Fruit fly (Drosophila melanogaster): ENCODE results near the gene CG15577.

Gene CG15577

dm6 chrX:4276900-4277299 lies at the start of gene CG15577:
TSS of gene CG15577 (minus strand) at chrX:4277000.
- TF ChIP-seq EcR (GFP tag; optimal IDR thresholded peaks at IDR 0.05) (no peak), Ets98B (GFP tag; IDR thresholded peaks at IDR 0.05) (no peak), Pif1B (GFP tag; optimal IDR thresholded peaks at IDR 0.05) (no peak), CG17806 (tag; optimal IDR thresholded peaks at IDR 0.05) (no peak), CG4496 (GFP tag; IDR thresholded peaks at IDR 0.05) (no peak), CG9948 (tag; optimal IDR thresholded peaks at IDR 0.05) (no peak)

dm6 chrX:4325346-4325745 lies 48.5 kb upstream of the CG15577 start:
- peak; percentile 20 for TF ChIP-seq CG8159 (tag; optimal IDR thresholded peaks at IDR 0.05)
- TF ChIP-seq CG12605 (GFP tag; IDR thresholded peaks at IDR 0.05): peak; percentile 29; the same call in 1 of the 2 replicates
- TF ChIP-seq Ets98B (GFP tag; IDR thresholded peaks at IDR 0.05): peak; percentile 8; the same call in 1 of the 2 replicates
- peak; percentile 12 for TF ChIP-seq CG34367 (tag; optimal IDR thresholded peaks at IDR 0.05)
- TF ChIP-seq EcR (GFP tag; optimal IDR thresholded peaks at IDR 0.05): no peak
- peak; percentile 11; the same call in 1 of the 3 replicates for TF ChIP-seq CG4496 (GFP tag; IDR thresholded peaks at IDR 0.05)
- no peak for TF ChIP-seq Pif1B (GFP tag; optimal IDR thresholded peaks at IDR 0.05)

- TF ChIP-seq CG10348 (GFP tag; IDR thresholded peaks at IDR 0.05): peak; percentile 98
- TF ChIP-seq fd96Ca (GFP tag; IDR thresholded peaks at IDR 0.05): peak; percentile 99
- TF ChIP-seq CG34367 (tag; optimal IDR thresholded peaks at IDR 0.05): peak; percentile 97
- TF ChIP-seq gl (tag; optimal IDR thresholded peaks at IDR 0.05): peak; percentile 94
- peak; percentile 97 for TF ChIP-seq CG14655 (GFP tag; optimal IDR thresholded peaks at IDR 0.05)
- peak; percentile 97 for TF ChIP-seq CG8159 (tag; optimal IDR thresholded peaks at IDR 0.05)
- peak; percentile 99 for TF ChIP-seq CG12605 (GFP tag; IDR thresholded peaks at IDR 0.05)
- TF ChIP-seq CG8301 (tag; optimal IDR thresholded peaks at IDR 0.05): peak; percentile 98
- peak; percentile 98 for TF ChIP-seq rn (GFP tag; IDR thresholded peaks at IDR 0.05)
- peak; percentile 95 for TF ChIP-seq CG9948 (tag; optimal IDR thresholded peaks at IDR 0.05)
- peak; percentile 96 for TF ChIP-seq CG17806 (tag; optimal IDR thresholded peaks at IDR 0.05)
- peak; percentile 94 for TF ChIP-seq CG13204 (GFP tag; optimal IDR thresholded peaks at IDR 0.05)
- peak; percentile 99 for TF ChIP-seq Snoo (tag; optimal IDR thresholded peaks at IDR 0.05)
- peak; percentile 99 for TF ChIP-seq Ets98B (GFP tag; IDR thresholded peaks at IDR 0.05)
- peak; percentile 43 for TF ChIP-seq D1 (tag; optimal IDR thresholded peaks at IDR 0.05)
- peak; percentile 100 for TF ChIP-seq CG4496 (GFP tag; IDR thresholded peaks at IDR 0.05)
- peak; percentile 99 for TF ChIP-seq CG32121 (GFP tag; IDR thresholded peaks at IDR 0.05)
- peak; percentile 98 for TF ChIP-seq CG15710 (tag; optimal IDR thresholded peaks at IDR 0.05)
- peak; percentile 96 for TF ChIP-seq Pif1B (GFP tag; optimal IDR thresholded peaks at IDR 0.05)
- TF ChIP-seq Pif1A (GFP tag; optimal IDR thresholded peaks at IDR 0.05): peak; percentile 98
- peak; percentile 18 for TF ChIP-seq EcR (GFP tag; optimal IDR thresholded peaks at IDR 0.05)
Observed at dm6 chrX:4324781-4325180, 48.0 kb upstream of the CG15577 start.

- TF ChIP-seq CG15710 (tag; optimal IDR thresholded peaks at IDR 0.05) (peak; percentile 50), Ets98B (GFP tag; IDR thresholded peaks at IDR 0.05) (peak; percentile 77), CG8301 (tag; optimal IDR thresholded peaks at IDR 0.05) (peak; percentile 68), Pif1A (GFP tag; optimal IDR thresholded peaks at IDR 0.05) (peak; percentile 43), CG14655 (GFP tag; optimal IDR thresholded peaks at IDR 0.05) (peak; percentile 73), D1 (tag; optimal IDR thresholded peaks at IDR 0.05) (peak; percentile 28), fd96Ca (GFP tag; IDR thresholded peaks at IDR 0.05) (peak; percentile 70; the same call in 2 of the 3 replicates), Pif1B (GFP tag; optimal IDR thresholded peaks at IDR 0.05) (peak; percentile 63), CG8159 (tag; optimal IDR thresholded peaks at IDR 0.05) (peak; percentile 72), CG32121 (GFP tag; IDR thresholded peaks at IDR 0.05) (peak; percentile 76), CG10348 (GFP tag; IDR thresholded peaks at IDR 0.05) (no peak), CG12605 (GFP tag; IDR thresholded peaks at IDR 0.05) (0 out of 2 replicates have a peak, but pooled peaks have one; percentile 45), gl (tag; optimal IDR thresholded peaks at IDR 0.05) (no peak), CG9948 (tag; optimal IDR thresholded peaks at IDR 0.05) (peak; percentile 73), EcR (GFP tag; optimal IDR thresholded peaks at IDR 0.05) (no peak), CG4496 (GFP tag; IDR thresholded peaks at IDR 0.05) (peak; percentile 73), CG13204 (GFP tag; optimal IDR thresholded peaks at IDR 0.05) (peak; percentile 44), CG34367 (tag; optimal IDR thresholded peaks at IDR 0.05) (no peak), rn (GFP tag; IDR thresholded peaks at IDR 0.05) (0 out of 2 replicates have a peak, but pooled peaks have one; percentile 23), Snoo (tag; optimal IDR thresholded peaks at IDR 0.05) (peak; percentile 69), CG17806 (tag; optimal IDR thresholded peaks at IDR 0.05) (peak; percentile 54)
Observed at dm6 chrX:4323911-4324368, 47.1 kb upstream of the CG15577 start.

dm6 chrX:4322234-4323210 lies 45.7 kb upstream of the CG15577 start, which contains the start of gene norpA:
TSS of gene norpA (plus strand) at chrX:4322626.
- TF ChIP-seq CG17806 (tag; optimal IDR thresholded peaks at IDR 0.05): peak; percentile 9
- TF ChIP-seq gl (tag; optimal IDR thresholded peaks at IDR 0.05): peak; percentile 16
- TF ChIP-seq CG10348 (GFP tag; IDR thresholded peaks at IDR 0.05): no peak
- peak; percentile 53 for TF ChIP-seq Pif1B (GFP tag; optimal IDR thresholded peaks at IDR 0.05)
- no peak for TF ChIP-seq EcR (GFP tag; optimal IDR thresholded peaks at IDR 0.05)
- TF ChIP-seq CG8159 (tag; optimal IDR thresholded peaks at IDR 0.05): peak; percentile 10
- peak; percentile 61 for TF ChIP-seq Ets98B (GFP tag; IDR thresholded peaks at IDR 0.05)
- peak; percentile 35 for TF ChIP-seq CG9948 (tag; optimal IDR thresholded peaks at IDR 0.05)
- TF ChIP-seq CG8301 (tag; optimal IDR thresholded peaks at IDR 0.05): peak; percentile 46
- peak; percentile 10 for TF ChIP-seq CG15710 (tag; optimal IDR thresholded peaks at IDR 0.05)
- TF ChIP-seq CG34367 (tag; optimal IDR thresholded peaks at IDR 0.05): peak; percentile 41
- TF ChIP-seq Pif1A (GFP tag; optimal IDR thresholded peaks at IDR 0.05): peak; percentile 59
- no peak for TF ChIP-seq CG14655 (GFP tag; optimal IDR thresholded peaks at IDR 0.05)
- TF ChIP-seq rn (GFP tag; IDR thresholded peaks at IDR 0.05): no peak
- TF ChIP-seq CG13204 (GFP tag; optimal IDR thresholded peaks at IDR 0.05): no peak
- TF ChIP-seq CG32121 (GFP tag; IDR thresholded peaks at IDR 0.05): no peak; the same call in 1 of the 2 replicates
- TF ChIP-seq fd96Ca (GFP tag; IDR thresholded peaks at IDR 0.05): peak; percentile 68; the same call in 2 of the 3 replicates
- peak; percentile 29 for TF ChIP-seq Snoo (tag; optimal IDR thresholded peaks at IDR 0.05)
- TF ChIP-seq CG4496 (GFP tag; IDR thresholded peaks at IDR 0.05): peak; percentile 55; the same call in 1 of the 3 replicates
- TF ChIP-seq D1 (tag; optimal IDR thresholded peaks at IDR 0.05): peak; percentile 70
- TF ChIP-seq CG12605 (GFP tag; IDR thresholded peaks at IDR 0.05): peak; percentile 65

Measured in whole organism, pupa.